Worm (Caenorhabditis elegans) whole organism, midembryonic: ENCODE measurements around the gene ZC412.5.

Experiments used
- cog-1 ChIP-seq: sonication (generic microtip); optimal IDR thresholded peaks from 2 replicates; lab custom pipeline; 2016; ENCODE audit warnings: missing genetic modification characterization, missing compliant biosample characterization
- flt-1 ChIP-seq: fragments of 200-800 bp; sonication (Bioruptor generic); IDR thresholded peaks from 2 replicates; pipeline ENCODE4 v1.3.6; 2022; ENCODE audit warnings: missing genetic modification characterization, missing compliant biosample characterization

DNA sequence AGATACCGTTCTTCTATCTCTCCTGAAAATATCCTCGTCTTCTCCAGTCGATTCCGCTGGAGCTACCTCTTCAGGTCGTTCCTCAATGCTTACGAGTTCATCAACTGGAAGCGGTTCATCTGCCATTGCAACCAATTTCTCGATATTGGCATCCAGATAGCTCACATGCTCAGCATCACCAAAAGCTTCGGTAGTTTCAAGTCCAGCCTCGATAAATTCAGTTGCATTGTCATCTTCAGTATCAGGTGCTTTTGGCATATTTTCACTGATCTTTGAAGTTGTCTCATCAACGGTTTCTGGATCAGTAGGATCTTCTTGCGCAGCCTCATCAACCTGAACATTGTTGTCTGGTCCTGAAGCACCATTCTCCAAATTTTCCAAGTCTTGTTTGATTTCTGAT, 33.6 kb downstream of the ZC412.5 start:
- TF ChIP-seq cog-1 (no peak), flt-1 (GFP tag; lab: Robert Waterston, UW) (no peak)
